Fruit fly (Drosophila melanogaster) whole organism, embryonic: ENCODE measurements around the gene CG17168.
A peak's percentile ranks its signal among the peaks of the same experiment; 100 is the strongest.

ENCODE experiments used
- ATbp ChIP-seq: fragments of 200-800 bp; sonication (Bioruptor generic); optimal IDR thresholded peaks from 2 replicates; lab custom pipeline; 2017; ENCODE audit warnings: missing biosample characterization, mild to moderate bottlenecking, missing genetic modification characterization, missing genetic modification reagents
- Adf1 ChIP-seq: fragments of 200-800 bp; sonication (Bioruptor generic); IDR thresholded peaks from 2 replicates; pipeline ENCODE4 v1.3.6; 2022; ENCODE audit warnings: missing biosample characterization, missing genetic modification characterization
- Antp ChIP-seq: fragments of 200-800 bp; sonication (Bioruptor generic); optimal IDR thresholded peaks from 3 replicates; lab custom pipeline; 2016; ENCODE audit warnings: missing biosample characterization, missing genetic modification characterization
- CG10267 ChIP-seq: fragments of 200-800 bp; sonication (Bioruptor generic); optimal IDR thresholded peaks from 2 replicates; lab custom pipeline; 2018; ENCODE audit warnings: missing biosample characterization, mild to moderate bottlenecking, missing genetic modification characterization, moderate library complexity
- CG11398 ChIP-seq: fragments of 200-800 bp; sonication (Bioruptor generic); optimal IDR thresholded peaks from 2 replicates; lab custom pipeline; 2016; ENCODE audit warnings: missing biosample characterization, missing genetic modification characterization
- CG11504 ChIP-seq: fragments of 200-800 bp; sonication (Bioruptor generic); optimal IDR thresholded peaks from 3 replicates; lab custom pipeline; 2019; ENCODE audit warnings: missing biosample characterization, mild to moderate bottlenecking, missing genetic modification characterization, moderate library complexity
- CG11723 ChIP-seq: fragments of 200-800 bp; sonication (Bioruptor generic); optimal IDR thresholded peaks from 2 replicates; lab custom pipeline; 2017; ENCODE audit warnings: missing biosample characterization, mild to moderate bottlenecking, missing genetic modification characterization
- CG12104 ChIP-seq: fragments of 200-800 bp; sonication (Bioruptor generic); optimal IDR thresholded peaks from 3 replicates; lab custom pipeline; 2016; ENCODE audit warnings: missing biosample characterization, missing genetic modification characterization
- CG12236 ChIP-seq: fragments of 200-800 bp; sonication (Bioruptor generic); optimal IDR thresholded peaks from 2 replicates; lab custom pipeline; 2016; ENCODE audit warnings: missing biosample characterization, missing genetic modification characterization
- CG13287 ChIP-seq: fragments of 200-800 bp; sonication (Bioruptor generic); IDR thresholded peaks from 2 replicates; pipeline ENCODE4 v1.3.6; 2022; ENCODE audit warnings: missing biosample characterization, missing genetic modification characterization; ENCODE audit not compliant: partially characterized antibody
- CG14667 ChIP-seq: fragments of 200-800 bp; sonication (Bioruptor generic); IDR thresholded peaks from 2 replicates; pipeline ENCODE4 v1.3.6; 2022; ENCODE audit warnings: missing biosample characterization, missing genetic modification characterization
- CG1529 ChIP-seq: fragments of 200-800 bp; sonication (Bioruptor generic); optimal IDR thresholded peaks from 3 replicates; lab custom pipeline; 2018; ENCODE audit warnings: missing biosample characterization, missing genetic modification characterization
- CG1603 ChIP-seq: fragments of 200-800 bp; sonication (Bioruptor generic); optimal IDR thresholded peaks from 2 replicates; lab custom pipeline; 2019; ENCODE audit warnings: missing biosample characterization, mild to moderate bottlenecking, missing genetic modification characterization, moderate library complexity
- CG1792 ChIP-seq: fragments of 200-800 bp; sonication (Bioruptor generic); optimal IDR thresholded peaks from 2 replicates; lab custom pipeline; 2016; ENCODE audit warnings: missing biosample characterization, missing genetic modification characterization
- CG2199 ChIP-seq: fragments of 200-800 bp; sonication (Bioruptor generic); IDR thresholded peaks from 3 replicates; pipeline ENCODE4 v1.3.6; 2022; ENCODE audit warnings: missing biosample characterization, missing genetic modification characterization
- CG30020 ChIP-seq: fragments of 200-800 bp; optimal IDR thresholded peaks from 2 replicates; lab custom pipeline; 2019; ENCODE audit warnings: missing biosample characterization, mild to moderate bottlenecking, missing genetic modification characterization, moderate library complexity
- CG30431 ChIP-seq: fragments of 200-800 bp; sonication (Bioruptor generic); optimal IDR thresholded peaks from 2 replicates; lab custom pipeline; 2017; ENCODE audit warnings: missing biosample characterization, missing genetic modification characterization
- CG31365 ChIP-seq: fragments of 200-800 bp; sonication (Bioruptor generic); optimal IDR thresholded peaks from 2 replicates; lab custom pipeline; 2018; ENCODE audit warnings: missing biosample characterization, mild to moderate bottlenecking, missing genetic modification characterization
- CG3407 ChIP-seq: fragments of 200-800 bp; sonication (Bioruptor generic); optimal IDR thresholded peaks from 2 replicates; lab custom pipeline; 2018; ENCODE audit warnings: missing biosample characterization, mild to moderate bottlenecking, missing genetic modification characterization
- CG34376 ChIP-seq: fragments of 200-800 bp; sonication (Bioruptor generic); optimal IDR thresholded peaks from 2 replicates; lab custom pipeline; 2018; ENCODE audit warnings: missing biosample characterization, mild to moderate bottlenecking, missing genetic modification characterization
- CG3847 ChIP-seq: fragments of 200-800 bp; sonication (Bioruptor generic); IDR thresholded peaks from 2 replicates; pipeline ENCODE4 v1.3.6; 2022; ENCODE audit warnings: missing biosample characterization, missing genetic modification characterization
- CG5180 ChIP-seq: fragments of 200-800 bp; sonication (Bioruptor generic); optimal IDR thresholded peaks from 3 replicates; lab custom pipeline; 2017; ENCODE audit warnings: missing biosample characterization, missing genetic modification characterization, mild to moderate bottlenecking, moderate library complexity, missing genetic modification reagents
- CG6272 ChIP-seq: fragments of 200-800 bp; sonication (Bioruptor generic); IDR thresholded peaks from 2 replicates; pipeline ENCODE4 v1.3.6; 2022; ENCODE audit warnings: missing biosample characterization, missing genetic modification characterization
- CG8478 ChIP-seq: fragments of >200 bp; optimal IDR thresholded peaks from 2 replicates; lab custom pipeline; 2018
- CG9215 ChIP-seq: fragments of 200-800 bp; sonication (Bioruptor generic); IDR thresholded peaks from 2 replicates; pipeline ENCODE4 v1.3.6; 2022; ENCODE audit warnings: missing biosample characterization, missing genetic modification characterization
- CoRest ChIP-seq: fragments of 200-800 bp; sonication (Bioruptor generic); optimal IDR thresholded peaks from 3 replicates; lab custom pipeline; 2018; ENCODE audit warnings: missing biosample characterization, mild to moderate bottlenecking, missing genetic modification characterization, moderate library complexity
- CrebB ChIP-seq: fragments of 200-800 bp; sonication (Bioruptor generic); optimal IDR thresholded peaks from 3 replicates; lab custom pipeline; 2018; ENCODE audit warnings: missing biosample characterization, mild to moderate bottlenecking, missing genetic modification characterization
- Dfd ChIP-seq, 2 experiments: fragments of >200 bp; optimal IDR thresholded peaks; 2 replicates each; lab custom pipeline; 2017; ENCODE audit warnings: missing biosample characterization in 2 of 2, missing genetic modification characterization in 2 of 2
- Ets65A ChIP-seq: fragments of 200-800 bp; sonication (Bioruptor generic); peaks from one replicate; lab custom pipeline; 2016; ENCODE audit warnings: missing biosample characterization, missing genetic modification characterization
- H15 ChIP-seq: fragments of 200-800 bp; sonication (Bioruptor generic); IDR thresholded peaks from 3 replicates; pipeline ENCODE4 v1.3.6; 2022; ENCODE audit warnings: missing biosample characterization, missing genetic modification characterization
- HmgD ChIP-seq: fragments of 200-800 bp; sonication (Bioruptor generic); optimal IDR thresholded peaks from 3 replicates; lab custom pipeline; 2016; ENCODE audit warnings: missing biosample characterization, missing genetic modification characterization
- Hmx ChIP-seq: fragments of 200-800 bp; sonication (Bioruptor generic); optimal IDR thresholded peaks from 2 replicates; lab custom pipeline; 2016; ENCODE audit warnings: missing biosample characterization, missing genetic modification characterization
- Oaz ChIP-seq: fragments of 200-800 bp; sonication (Bioruptor generic); IDR thresholded peaks from 2 replicates; pipeline ENCODE4 v1.3.6; 2022; ENCODE audit warnings: missing biosample characterization, missing genetic modification characterization
- Sox100B ChIP-seq: fragments of 200-800 bp; sonication (Bioruptor generic); optimal IDR thresholded peaks from 3 replicates; lab custom pipeline; 2018; ENCODE audit warnings: missing biosample characterization, mild to moderate bottlenecking, missing genetic modification characterization
- YL-1 ChIP-seq: fragments of 200-800 bp; sonication (Bioruptor generic); optimal IDR thresholded peaks from 3 replicates; lab custom pipeline; 2017; ENCODE audit warnings: missing biosample characterization, mild to moderate bottlenecking, missing genetic modification characterization
- bab2 ChIP-seq: fragments of 200-800 bp; sonication (Bioruptor generic); optimal IDR thresholded peaks from 2 replicates; lab custom pipeline; 2016; ENCODE audit warnings: missing biosample characterization, missing genetic modification characterization
- dan ChIP-seq: fragments of 200-800 bp; sonication (Bioruptor generic); IDR thresholded peaks from 2 replicates; pipeline ENCODE4 v1.3.6; 2022; ENCODE audit warnings: missing biosample characterization, missing genetic modification characterization
- dimm ChIP-seq: fragments of 200-800 bp; sonication (Bioruptor generic); IDR thresholded peaks from 2 replicates; pipeline ENCODE4 v1.3.6; 2022; ENCODE audit warnings: missing biosample characterization, missing genetic modification characterization
- gcm ChIP-seq: fragments of 200-800 bp; sonication (Bioruptor generic); optimal IDR thresholded peaks from 2 replicates; lab custom pipeline; 2019; ENCODE audit warnings: missing biosample characterization, mild to moderate bottlenecking, missing genetic modification characterization, moderate library complexity
- gfzf ChIP-seq: fragments of 200-800 bp; sonication (Bioruptor generic); optimal IDR thresholded peaks from 2 replicates; lab custom pipeline; 2016; ENCODE audit warnings: missing biosample characterization, mild to moderate bottlenecking, missing genetic modification characterization, moderate library complexity
- grn ChIP-seq: fragments of 200-800 bp; sonication (Bioruptor generic); optimal IDR thresholded peaks from 3 replicates; lab custom pipeline; 2017; ENCODE audit warnings: missing biosample characterization, missing genetic modification characterization
- hbn ChIP-seq: fragments of 200-800 bp; sonication (Bioruptor generic); IDR thresholded peaks from 2 replicates; pipeline ENCODE4 v1.3.6; 2022; ENCODE audit warnings: missing biosample characterization, missing genetic modification characterization; ENCODE audit not compliant: partially characterized antibody
- hth ChIP-seq: fragments of >200 bp; optimal IDR thresholded peaks from 2 replicates; lab custom pipeline; 2017; ENCODE audit warnings: inconsistent platforms
- jing ChIP-seq: fragments of 200-800 bp; sonication (Bioruptor generic); optimal IDR thresholded peaks from 2 replicates; lab custom pipeline; 2018; ENCODE audit warnings: missing biosample characterization, mild to moderate bottlenecking, missing genetic modification characterization
- oc ChIP-seq: fragments of 200-800 bp; sonication (Bioruptor generic); optimal IDR thresholded peaks from 2 replicates; lab custom pipeline; 2018; ENCODE audit warnings: missing biosample characterization, mild to moderate bottlenecking, missing genetic modification characterization, moderate library complexity
- odd ChIP-seq: fragments of 200-800 bp; sonication (Bioruptor generic); optimal IDR thresholded peaks from 2 replicates; lab custom pipeline; 2017; ENCODE audit warnings: missing biosample characterization, mild to moderate bottlenecking, missing genetic modification characterization
- pita ChIP-seq: fragments of 200-800 bp; sonication (Bioruptor generic); optimal IDR thresholded peaks from 2 replicates; lab custom pipeline; 2017; ENCODE audit warnings: missing biosample characterization, mild to moderate bottlenecking, missing genetic modification characterization
- tgo ChIP-seq: fragments of 200-800 bp; sonication (Bioruptor generic); IDR thresholded peaks from 3 replicates; pipeline ENCODE4 v1.3.6; 2022; ENCODE audit warnings: missing biosample characterization, missing genetic modification characterization
- trem ChIP-seq: fragments of 200-800 bp; optimal IDR thresholded peaks from 3 replicates; lab custom pipeline; 2019; ENCODE audit warnings: missing biosample characterization, mild to moderate bottlenecking, missing genetic modification characterization, moderate library complexity
- tup ChIP-seq: fragments of 200-800 bp; sonication (Bioruptor generic); optimal IDR thresholded peaks from 2 replicates; lab custom pipeline; 2016; ENCODE audit warnings: missing biosample characterization, mild to moderate bottlenecking, missing genetic modification characterization, moderate library complexity
- vvl ChIP-seq: fragments of 200-800 bp; sonication (Bioruptor generic); IDR thresholded peaks from 2 replicates; pipeline ENCODE4 v1.3.6; 2022; ENCODE audit warnings: missing biosample characterization, missing genetic modification characterization
- zen ChIP-seq: fragments of 200-800 bp; sonication (Bioruptor generic); optimal IDR thresholded peaks from 3 replicates; lab custom pipeline; 2018; ENCODE audit warnings: missing biosample characterization, mild to moderate bottlenecking, missing genetic modification characterization, moderate library complexity
- zfh1 ChIP-seq: fragments of 200-800 bp; sonication (Bioruptor generic); IDR thresholded peaks from 3 replicates; pipeline ENCODE4 v1.3.6; 2022; ENCODE audit warnings: missing biosample characterization, missing genetic modification characterization

CG17168 gene

DNA sequence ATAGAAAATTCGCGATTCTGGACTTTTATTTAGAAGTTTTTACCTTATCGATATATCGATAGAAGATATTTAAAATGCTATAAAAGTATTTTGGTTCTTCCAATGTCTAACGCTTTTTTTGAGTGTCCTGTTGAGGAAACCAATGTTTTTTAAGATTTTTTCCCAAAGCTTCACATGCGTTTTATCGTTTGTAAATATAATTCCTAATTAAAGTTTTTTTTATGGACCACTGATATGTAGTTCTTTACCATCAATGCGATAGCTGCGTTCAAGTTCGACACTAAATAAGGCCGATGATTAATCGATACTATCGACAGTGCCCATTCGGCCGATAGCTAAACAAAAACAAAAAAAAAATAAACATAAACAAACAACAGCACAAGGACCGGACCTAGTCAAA, 23.2 kb downstream of the CG17168 start, which contains the start of gene ATbp (continued):
- peak; percentile 33 for TF ChIP-seq CG10267 (tag; lab: Kevin White, UChicago)
- no peak for TF ChIP-seq CG31365 (tag; lab: Kevin White, UChicago)
- no peak for TF ChIP-seq CG11398
- no peak for TF ChIP-seq CG12236 (GFP tag; lab: Kevin White, UChicago)
- no peak for TF ChIP-seq tup (GFP tag; lab: Kevin White, UChicago)
- no peak for TF ChIP-seq CG3407 (GFP tag; lab: Kevin White, UChicago)
- no peak for TF ChIP-seq CG2199 (GFP tag; lab: Robert Waterston, UW)
- no peak for TF ChIP-seq odd (GFP tag; lab: Kevin White, UChicago)
- TF ChIP-seq H15 (GFP tag; lab: Robert Waterston, UW) = no peak
- TF ChIP-seq Sox100B (GFP tag; lab: Kevin White, UChicago) = no peak
- peak; percentile 35 for TF ChIP-seq trem (tag; lab: Kevin White, UChicago)
- peak; percentile 54 for TF ChIP-seq CoRest (tag; lab: Kevin White, UChicago)
- TF ChIP-seq vvl (GFP tag; lab: Robert Waterston, UW) = no peak
- no peak for TF ChIP-seq hth
- TF ChIP-seq grn (GFP tag; lab: Kevin White, UChicago) = no peak
- no peak for TF ChIP-seq CG14667 (GFP tag; lab: Robert Waterston, UW)
- TF ChIP-seq CG6272 (GFP tag; lab: Robert Waterston, UW) = peak; percentile 39; the same call in 1 of the 2 replicates
- no peak for TF ChIP-seq dan
- no peak for TF ChIP-seq ATbp
- peak; percentile 83 for TF ChIP-seq CG13287 (GFP tag; lab: Robert Waterston, UW)
- no peak for TF ChIP-seq YL-1 (GFP tag; lab: Kevin White, UChicago)
- peak; percentile 80 for TF ChIP-seq CG30020 (tag; lab: Kevin White, UChicago)
- no peak for TF ChIP-seq CG8478 (lab: Kevin White, UChicago)
- no peak for TF ChIP-seq zfh1
- no peak for TF ChIP-seq CG11723 (GFP tag; lab: Kevin White, UChicago)
- TF ChIP-seq Antp (GFP tag; lab: Kevin White, UChicago) = no peak
- TF ChIP-seq CG3847 (GFP tag; lab: Robert Waterston, UW) = 0 out of 2 replicates have a peak, but pooled peaks have one; percentile 20
- no peak for TF ChIP-seq Hmx (GFP tag; lab: Kevin White, UChicago)
- no peak for TF ChIP-seq tgo
- TF ChIP-seq bab2 (GFP tag; lab: Kevin White, UChicago) = no peak
- TF ChIP-seq CG5180 (GFP tag; lab: Kevin White, UChicago) = no peak
- no peak for TF ChIP-seq jing (GFP tag; lab: Kevin White, UChicago)
- TF ChIP-seq gcm (GFP tag; lab: Kevin White, UChicago) = no peak
- no peak for TF ChIP-seq oc (tag; lab: Kevin White, UChicago)
- TF ChIP-seq CG1529 (GFP tag; lab: Kevin White, UChicago) = no peak
- TF ChIP-seq zen = no peak
- TF ChIP-seq HmgD = no peak
- no peak for TF ChIP-seq CG34376 (GFP tag; lab: Kevin White, UChicago)
- TF ChIP-seq dimm (GFP tag; lab: Robert Waterston, UW) = no peak
- no peak for TF ChIP-seq CG1792 (GFP tag; lab: Kevin White, UChicago)
- TF ChIP-seq Dfd (GFP tag; optimal IDR thresholded peaks at IDR 0.05; lab: Kevin White, UChicago) = no peak
- TF ChIP-seq CG11504 (tag; lab: Kevin White, UChicago) = no peak
- TF ChIP-seq CG1603 = no peak
- peak; percentile 81 for TF ChIP-seq hbn (GFP tag; lab: Robert Waterston, UW)
- peak; percentile 79 for TF ChIP-seq Ets65A (GFP tag; lab: Kevin White, UChicago)
- TF ChIP-seq pita (GFP tag; lab: Kevin White, UChicago) = no peak
- TF ChIP-seq CG12104 (GFP tag; lab: Kevin White, UChicago) = no peak
- TF ChIP-seq Oaz (GFP tag; lab: Robert Waterston, UW) = no peak
- TF ChIP-seq CG9215 (GFP tag; lab: Robert Waterston, UW) = no peak
- TF ChIP-seq gfzf (GFP tag; lab: Kevin White, UChicago) = peak; percentile 20
- no peak for TF ChIP-seq CrebB (tag; lab: Kevin White, UChicago)
- no peak for TF ChIP-seq CG30431
- TF ChIP-seq Adf1 (GFP tag; lab: Robert Waterston, UW) = no peak
